Worm (Caenorhabditis elegans) whole organism, late embryonic: ENCODE data around the gene R09D1.13.

Source experiments
- F13H6.1 ChIP-seq: sonication (generic microtip); optimal IDR thresholded peaks from 2 replicates; lab custom pipeline; 2016; ENCODE audit warnings: missing genetic modification characterization, missing compliant biosample characterization
- ama-1 ChIP-seq: fragments of 150-350 bp; optimal IDR thresholded peaks from 2 replicates; lab custom pipeline; 2014
- eyg-1 ChIP-seq: sonication (generic microtip); optimal IDR thresholded peaks from 2 replicates; lab custom pipeline; 2016; ENCODE audit warnings: missing genotype, missing genetic modification characterization, missing compliant biosample characterization
- fkh-10 ChIP-seq: fragments of 150-350 bp; optimal IDR thresholded peaks from 2 replicates; lab custom pipeline; 2014; ENCODE audit warnings: missing biosample characterization, missing genetic modification reagents, missing genetic modification characterization
- fkh-6 ChIP-seq: sonication (generic microtip); optimal IDR thresholded peaks from 2 replicates; lab custom pipeline; 2016; ENCODE audit warnings: missing genetic modification characterization, missing compliant biosample characterization
- lin-11 ChIP-seq: fragments of 200-800 bp; sonication (Bioruptor generic); optimal IDR thresholded peaks from 2 replicates; lab custom pipeline; 2018; ENCODE audit warnings: mild to moderate bottlenecking, missing genetic modification characterization, missing compliant biosample characterization
- madf-2 ChIP-seq: sonication (generic microtip); optimal IDR thresholded peaks from 2 replicates; lab custom pipeline; 2017; ENCODE audit warnings: missing genetic modification characterization, missing compliant biosample characterization
- mec-3 ChIP-seq: sonication (generic microtip); optimal IDR thresholded peaks from 2 replicates; lab custom pipeline; 2016; ENCODE audit warnings: borderline replicate concordance, missing genetic modification characterization, missing compliant biosample characterization
- npax-4 ChIP-seq: sonication (generic microtip); optimal IDR thresholded peaks from 2 replicates; lab custom pipeline; 2016; ENCODE audit warnings: missing genetic modification characterization, missing compliant biosample characterization
- tbx-2 ChIP-seq: sonication (generic microtip); optimal IDR thresholded peaks from 2 replicates; lab custom pipeline; 2016; ENCODE audit warnings: missing genetic modification characterization, missing compliant biosample characterization
- unc-86 ChIP-seq: sonication (generic microtip); optimal IDR thresholded peaks from 2 replicates; lab custom pipeline; 2016; ENCODE audit warnings: missing genetic modification characterization, missing compliant biosample characterization

- TF ChIP-seq fkh-6 (tag; lab: Kevin White, UChicago) (no peak), mec-3 (tag; lab: Kevin White, UChicago) (no peak), eyg-1 (tag; lab: Kevin White, UChicago) (no peak), fkh-10 (GFP tag; lab: Kevin White, UChicago) (no peak), npax-4 (no peak), madf-2 (no peak), tbx-2 (tag; lab: Kevin White, UChicago) (no peak), ama-1 (lab: Kevin White, UChicago) (no peak), F13H6.1 (tag; lab: Kevin White, UChicago) (no peak), lin-11 (no peak), unc-86 (tag; lab: Kevin White, UChicago) (no peak)
Observed at ce11 chrII:9468414-9468813, 23.1 kb upstream of the R09D1.13 start, which contains the start of gene chil-23.
